Worm (Caenorhabditis elegans) whole organism, midembryonic: Measurements from ENCODE around the gene magu-4.

Experiments
- cog-1 ChIP-seq: sonication (generic microtip); optimal IDR thresholded peaks from 2 replicates; lab custom pipeline; 2016; ENCODE audit warnings: missing genetic modification characterization, missing compliant biosample characterization
- flt-1 ChIP-seq: fragments of 200-800 bp; sonication (Bioruptor generic); IDR thresholded peaks from 2 replicates; pipeline ENCODE4 v1.3.6; 2022; ENCODE audit warnings: missing genetic modification characterization, missing compliant biosample characterization
- klf-2 ChIP-seq: fragments of 200-800 bp; sonication (Bioruptor generic); conservative IDR thresholded peaks from 2 replicates; pipeline ENCODE4 v1.3.6; 2022; ENCODE audit warnings: missing genetic modification reagents, missing genetic modification characterization, missing compliant biosample characterization
- med-1 ChIP-seq: sonication (generic microtip); optimal IDR thresholded peaks from 2 replicates; lab custom pipeline; 2017; ENCODE audit warnings: missing genetic modification characterization, mild to moderate bottlenecking, missing compliant biosample characterization, antibody characterized with exemption, missing genetic modification reagents; ENCODE audit not compliant: insufficient read depth
- ref-1 ChIP-seq: fragments of 200-800 bp; sonication (Bioruptor generic); conservative IDR thresholded peaks from 2 replicates; pipeline ENCODE4 v1.3.6; 2022; ENCODE audit warnings: missing genetic modification reagents, missing genetic modification characterization, missing compliant biosample characterization
- tab-1 ChIP-seq: fragments of 200-800 bp; sonication (Bioruptor generic); IDR thresholded peaks from 2 replicates; pipeline ENCODE4 v1.3.6; 2022; ENCODE audit warnings: missing genetic modification characterization, missing compliant biosample characterization
- ztf-23 ChIP-seq: fragments of 200-800 bp; sonication (Bioruptor generic); IDR thresholded peaks from 2 replicates; pipeline ENCODE4 v1.3.6; 2022; ENCODE audit warnings: missing genetic modification reagents, missing genetic modification characterization, missing compliant biosample characterization
- ztf-29 ChIP-seq: fragments of 200-800 bp; sonication (Bioruptor generic); IDR thresholded peaks from 2 replicates; pipeline ENCODE4 v1.3.6; 2022; ENCODE audit warnings: missing genetic modification reagents, missing genetic modification characterization, missing compliant biosample characterization

ce11 chrIV:9982895-9983294 lies 26.7 kb upstream of the magu-4 start, which contains the start of gene mam-2:
- TF ChIP-seq ztf-29 (GFP tag; lab: Robert Waterston, UW), result no peak
- no peak for TF ChIP-seq flt-1 (GFP tag; lab: Robert Waterston, UW)
- no peak for TF ChIP-seq ztf-23 (GFP tag; lab: Robert Waterston, UW)
- no peak for TF ChIP-seq cog-1 (tag; lab: Kevin White, UChicago)
- no peak for TF ChIP-seq tab-1 (GFP tag; lab: Robert Waterston, UW)
- TF ChIP-seq klf-2 (GFP tag; lab: Robert Waterston, UW), result no peak
- TF ChIP-seq med-1 (GFP tag; lab: Kevin White, UChicago), result no peak
- TF ChIP-seq ref-1 (GFP tag; lab: Robert Waterston, UW), result no peak
